Fruit fly (Drosophila melanogaster): ENCODE measurements around the gene CG8892.

dm6 chr2L:5000287-5000871 is 19.0 kb upstream of the CG8892 start:
- TF ChIP-seq pan (optimal IDR thresholded peaks at IDR 0.05) (no peak), psq (optimal IDR thresholded peaks at IDR 0.05) (no peak), Dll (optimal IDR thresholded peaks at IDR 0.05) (no peak), EcR (GFP tag; optimal IDR thresholded peaks at IDR 0.05) (no peak), usp (GFP tag; optimal IDR thresholded peaks at IDR 0.05) (no peak)

Data from whole organism.